Worm (Caenorhabditis elegans): Measurements from ENCODE around the gene rsp-1.

DNA sequence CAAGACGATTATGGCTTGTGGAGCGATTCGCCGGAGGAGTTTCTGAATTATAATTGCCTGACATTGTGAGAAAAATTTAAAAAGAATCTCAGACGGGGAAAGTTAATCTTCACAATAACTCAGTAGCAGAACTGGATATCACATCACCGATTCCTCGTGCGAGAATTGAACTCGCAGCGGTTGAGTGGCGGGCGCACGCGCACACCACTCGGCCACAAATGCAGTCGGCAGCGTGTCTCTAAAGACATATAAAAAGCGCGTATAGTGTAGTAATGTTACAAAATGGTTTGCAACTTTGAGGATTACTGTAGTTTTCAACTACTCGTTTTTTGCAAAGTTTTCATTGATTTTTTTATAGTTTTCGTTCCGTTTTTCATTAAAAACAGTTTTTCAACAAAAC, 31.4 kb downstream of the rsp-1 start:
- peak; percentile 35 for TF ChIP-seq egl-27 (tag; optimal IDR thresholded peaks at IDR 0.05)
- TF ChIP-seq blmp-1 (tag; optimal IDR thresholded peaks at IDR 0.05; ENCODE audit: insufficient read depth), result no peak
